Fruit fly (Drosophila melanogaster) Kc167 (cell line): ENCODE results near the gene CG15894.

Experiments
- Myc ChIP-seq: fragments of >200 bp; optimal IDR thresholded peaks from 2 replicates; lab custom pipeline; 2017; ENCODE audit warnings: missing external identifiers
- Sin3A ChIP-seq: fragments of >200 bp; optimal IDR thresholded peaks from 2 replicates; lab custom pipeline; 2018; ENCODE audit warnings: missing external identifiers
- h ChIP-seq: fragments of >200 bp; optimal IDR thresholded peaks from 3 replicates; lab custom pipeline; 2018; ENCODE audit warnings: missing external identifiers
- psq ChIP-seq: fragments of >200 bp; optimal IDR thresholded peaks from 2 replicates; lab custom pipeline; 2017; ENCODE audit warnings: missing external identifiers
- ttk ChIP-seq: sonication (Bioruptor generic); optimal IDR thresholded peaks from 2 replicates; lab custom pipeline; 2017; ENCODE audit warnings: missing external identifiers

DNA sequence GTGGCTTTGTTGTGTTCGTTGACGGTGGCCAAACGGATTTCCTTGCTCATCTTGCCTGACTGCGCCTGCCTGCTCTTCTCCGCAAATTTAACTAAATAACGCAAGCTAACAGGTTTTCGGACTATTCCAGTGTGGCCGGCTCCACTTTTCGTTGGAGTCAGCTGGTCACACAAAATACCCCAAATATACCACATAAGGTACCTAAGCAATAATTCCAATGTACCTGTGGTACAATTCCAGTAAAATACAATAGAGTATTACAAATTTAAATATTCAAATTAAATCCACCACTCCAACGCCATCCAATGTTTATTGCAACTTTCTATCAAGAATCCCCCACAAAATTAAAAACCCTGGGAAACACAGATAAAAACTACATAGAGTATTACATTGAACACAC, 32.4 kb upstream of the CG15894 start, which contains the start of gene CG3566:
- TF ChIP-seq psq (lab: Kevin White, UChicago) (no peak), Myc (no peak), h (lab: Kevin White, UChicago) (no peak), Sin3A (lab: Kevin White, UChicago) (no peak), ttk (no peak)
